Worm (Caenorhabditis elegans) whole organism, L4 larva: ENCODE measurements around the gene pgl-3.
A peak's percentile ranks its signal among the peaks of the same experiment; 100 is the strongest.

ENCODE experiments used
- R02D3.7 ChIP-seq: fragments of 150-350 bp; sonication (generic microtip); optimal IDR thresholded peaks from 3 replicates; lab custom pipeline; 2014; ENCODE audit warnings: missing biosample characterization, missing genetic modification characterization
- Y105C5A.15 ChIP-seq: fragments of 200-800 bp; sonication (Bioruptor generic); IDR thresholded peaks from 2 replicates; pipeline ENCODE4 v1.3.6; 2022; ENCODE audit warnings: missing genetic modification characterization, missing compliant biosample characterization
- Y48G9A.11 ChIP-seq: fragments of 200-800 bp; sonication (Bioruptor generic); IDR thresholded peaks from 2 replicates; pipeline ENCODE4 v1.3.6; 2022; ENCODE audit warnings: missing genetic modification reagents, missing genetic modification characterization, missing compliant biosample characterization
- aha-1 ChIP-seq: fragments of 150-350 bp; peaks from one replicate; lab custom pipeline; 2014; ENCODE audit warnings: missing biosample characterization, missing genetic modification characterization
- aly-2 ChIP-seq: sonication (generic microtip); optimal IDR thresholded peaks from 2 replicates; lab custom pipeline; 2018; ENCODE audit warnings: missing biosample characterization, missing genetic modification characterization
- arid-1 ChIP-seq: fragments of 200-800 bp; sonication (Bioruptor generic); conservative IDR thresholded peaks from 2 replicates; pipeline ENCODE4 v1.3.6; 2022; ENCODE audit warnings: missing genetic modification reagents, missing genetic modification characterization, missing compliant biosample characterization
- ceh-28 ChIP-seq: fragments of 150-350 bp; optimal IDR thresholded peaks from 2 replicates; lab custom pipeline; 2014; ENCODE audit warnings: missing biosample characterization, missing genetic modification reagents, missing genetic modification characterization
- ceh-44 ChIP-seq: fragments of 200-800 bp; sonication (Bioruptor generic); IDR thresholded peaks from 2 replicates; pipeline ENCODE4 v1.3.6; 2022; ENCODE audit warnings: missing genetic modification reagents, missing genetic modification characterization, missing compliant biosample characterization
- ceh-82 ChIP-seq: sonication (generic microtip); optimal IDR thresholded peaks from 2 replicates; lab custom pipeline; 2017; ENCODE audit warnings: missing biosample characterization, missing genetic modification characterization
- daf-12 ChIP-seq: fragments of 150-350 bp; optimal IDR thresholded peaks from 2 replicates; lab custom pipeline; 2014; ENCODE audit warnings: missing biosample characterization, missing genetic modification reagents, missing genetic modification characterization
- daf-16 ChIP-seq, 3 experiments: sonication (generic microtip); optimal IDR thresholded peaks; 2 replicates each; lab custom pipeline; 2016 to 2017; ENCODE audit warnings: missing genetic modification characterization in 3 of 3, missing genetic modification reagents in 3 of 3, mild to moderate bottlenecking in 2 of 3, missing compliant biosample characterization in 2 of 3, missing biosample characterization in 1 of 3, moderate library complexity in 1 of 3
- daf-19 ChIP-seq: fragments of 200-800 bp; sonication (Bioruptor generic); conservative IDR thresholded peaks from 2 replicates; pipeline ENCODE4 v1.3.6; 2022; ENCODE audit warnings: missing genetic modification characterization, missing compliant biosample characterization
- dmd-6 ChIP-seq: fragments of 200-800 bp; sonication (Bioruptor generic); IDR thresholded peaks from 2 replicates; pipeline ENCODE4 v1.3.6; 2022; ENCODE audit warnings: missing genetic modification reagents, missing genetic modification characterization, missing compliant biosample characterization
- dve-1 ChIP-seq: sonication (generic microtip); optimal IDR thresholded peaks from 2 replicates; lab custom pipeline; 2017; ENCODE audit warnings: antibody characterized with exemption, mild to moderate bottlenecking, missing genetic modification characterization, missing compliant biosample characterization; ENCODE audit not compliant: insufficient read depth
- fkh-10 ChIP-seq: fragments of 150-350 bp; optimal IDR thresholded peaks from 2 replicates; lab custom pipeline; 2014; ENCODE audit warnings: missing biosample characterization, missing genetic modification reagents, missing genetic modification characterization
- fos-1 ChIP-seq: fragments of 150-350 bp; optimal IDR thresholded peaks from 2 replicates; lab custom pipeline; 2014; ENCODE audit warnings: missing biosample characterization, missing genetic modification characterization
- hif-1 ChIP-seq, 2 experiments: sonication (generic microtip); optimal IDR thresholded peaks; 2 replicates each; lab custom pipeline; 2016 to 2017; ENCODE audit warnings: missing compliant biosample characterization in 2 of 2, missing genetic modification characterization in 2 of 2, missing genetic modification reagents in 2 of 2, missing genotype in 2 of 2, mild to moderate bottlenecking in 1 of 2
- hlh-11 ChIP-seq: fragments of 200-800 bp; sonication (Bioruptor generic); optimal IDR thresholded peaks from 2 replicates; lab custom pipeline; 2018; ENCODE audit warnings: mild to moderate bottlenecking, missing genetic modification characterization, missing compliant biosample characterization
- hlh-30 ChIP-seq: sonication (generic microtip); optimal IDR thresholded peaks from 2 replicates; lab custom pipeline; 2017; ENCODE audit warnings: antibody characterized with exemption, mild to moderate bottlenecking, missing genetic modification characterization, missing compliant biosample characterization; ENCODE audit not compliant: insufficient read depth
- hmg-1.1 ChIP-seq: fragments of 200-800 bp; sonication (Bioruptor generic); IDR thresholded peaks from 2 replicates; pipeline ENCODE4 v1.3.6; 2022; ENCODE audit warnings: missing genetic modification reagents, missing genetic modification characterization, missing compliant biosample characterization
- lin-1 ChIP-seq: fragments of 200-800 bp; sonication (Bioruptor generic); IDR thresholded peaks from 2 replicates; pipeline ENCODE4 v1.3.6; 2022; ENCODE audit warnings: missing genetic modification reagents, missing genetic modification characterization, missing compliant biosample characterization
- lin-29 ChIP-seq: fragments of 200-800 bp; sonication (Bioruptor generic); IDR thresholded peaks from 2 replicates; pipeline ENCODE4 v1.3.6; 2022; ENCODE audit warnings: missing genetic modification reagents, missing genetic modification characterization, missing compliant biosample characterization
- lin-38 ChIP-seq: fragments of 200-800 bp; sonication (Bioruptor generic); IDR thresholded peaks from 2 replicates; pipeline ENCODE4 v1.3.6; 2022; ENCODE audit warnings: missing genetic modification reagents, missing genetic modification characterization, missing compliant biosample characterization
- lin-39 ChIP-seq: fragments of 150-350 bp; optimal IDR thresholded peaks from 2 replicates; lab custom pipeline; 2014; ENCODE audit warnings: missing biosample characterization, missing genetic modification reagents, missing genetic modification characterization
- madf-9 ChIP-seq: fragments of 200-800 bp; sonication (Bioruptor generic); conservative IDR thresholded peaks from 2 replicates; pipeline ENCODE4 v1.3.6; 2022; ENCODE audit warnings: missing genetic modification reagents, missing genetic modification characterization, missing compliant biosample characterization
- mdl-1 ChIP-seq, 2 experiments: fragments of 150-350 bp in 1 of 2; sonication (generic microtip) in 1 of 2; optimal IDR thresholded peaks; 2 replicates each; lab custom pipeline; 2014 to 2017; ENCODE audit warnings: missing biosample characterization in 2 of 2, missing genetic modification characterization in 2 of 2
- mdt-29 ChIP-seq: fragments of 200-800 bp; sonication (Bioruptor generic); IDR thresholded peaks from 2 replicates; pipeline ENCODE4 v1.3.6; 2022; ENCODE audit warnings: missing genetic modification reagents, missing genetic modification characterization, missing compliant biosample characterization
- mep-1 ChIP-seq: fragments of 150-350 bp; sonication (generic microtip); optimal IDR thresholded peaks from 3 replicates; lab custom pipeline; 2014; ENCODE audit warnings: missing biosample characterization, missing genetic modification characterization
- mes-2 ChIP-seq: sonication (generic microtip); optimal IDR thresholded peaks from 2 replicates; lab custom pipeline; 2016; ENCODE audit warnings: missing genotype, mild to moderate bottlenecking, missing genetic modification characterization, missing compliant biosample characterization; ENCODE audit not compliant: poor library complexity, severe bottlenecking
- nhr-102 ChIP-seq: sonication (generic microtip); optimal IDR thresholded peaks from 2 replicates; lab custom pipeline; 2016; ENCODE audit warnings: mild to moderate bottlenecking, missing genetic modification characterization, moderate library complexity, missing compliant biosample characterization
- nhr-25 ChIP-seq: sonication (generic microtip); optimal IDR thresholded peaks from 2 replicates; lab custom pipeline; 2017; ENCODE audit warnings: missing genetic modification characterization, mild to moderate bottlenecking, missing compliant biosample characterization, antibody characterized with exemption, moderate library complexity, borderline replicate concordance; ENCODE audit not compliant: insufficient read depth
- nhr-28 ChIP-seq: fragments of 150-350 bp; optimal IDR thresholded peaks from 2 replicates; lab custom pipeline; 2014; ENCODE audit warnings: missing biosample characterization, missing genetic modification characterization
- nhr-41 ChIP-seq: fragments of 200-800 bp; sonication (Bioruptor generic); IDR thresholded peaks from 2 replicates; pipeline ENCODE4 v1.3.6; 2022; ENCODE audit warnings: missing genetic modification reagents, missing genetic modification characterization, missing compliant biosample characterization
- nhr-42 ChIP-seq: fragments of 200-800 bp; sonication (Bioruptor generic); IDR thresholded peaks from 2 replicates; pipeline ENCODE4 v1.3.6; 2022; ENCODE audit warnings: missing genetic modification characterization, missing compliant biosample characterization
- nhr-6 ChIP-seq: fragments of 150-350 bp; optimal IDR thresholded peaks from 2 replicates; lab custom pipeline; 2014; ENCODE audit warnings: missing biosample characterization, missing genetic modification characterization
- nhr-77 ChIP-seq: fragments of 150-350 bp; optimal IDR thresholded peaks from 2 replicates; lab custom pipeline; 2014; ENCODE audit warnings: missing biosample characterization, missing genetic modification characterization
- pha-4 ChIP-seq, 2 experiments: fragments of 150-350 bp in 1 of 2; fragments of 200-800 bp in 1 of 2; sonication (Bioruptor generic) in 1 of 2; IDR thresholded peaks in 1 of 2; optimal IDR thresholded peaks in 1 of 2; 2 replicates each; pipeline versions ENCODE4 v1.3.6 to Lab custom; 2014 to 2022; ENCODE audit warnings: missing genetic modification characterization in 2 of 2, missing genetic modification reagents in 2 of 2, missing biosample characterization in 1 of 2, missing compliant biosample characterization in 1 of 2
- pqm-1 ChIP-seq: sonication (generic microtip); optimal IDR thresholded peaks from 2 replicates; lab custom pipeline; 2017; ENCODE audit warnings: missing biosample characterization, missing genetic modification characterization
- snpc-1.2 ChIP-seq: fragments of 200-800 bp; sonication (Bioruptor generic); IDR thresholded peaks from 2 replicates; pipeline ENCODE4 v1.3.6; 2022; ENCODE audit warnings: missing genetic modification reagents, missing genetic modification characterization, missing compliant biosample characterization
- spr-3 ChIP-seq: fragments of 200-800 bp; sonication (Bioruptor generic); optimal IDR thresholded peaks from 2 replicates; lab custom pipeline; 2018; ENCODE audit warnings: mild to moderate bottlenecking, missing genetic modification characterization, missing compliant biosample characterization
- tag-97 ChIP-seq: fragments of 200-800 bp; sonication (Bioruptor generic); IDR thresholded peaks from 2 replicates; pipeline ENCODE4 v1.3.6; 2022; ENCODE audit warnings: missing genetic modification characterization, missing compliant biosample characterization
- unc-62 ChIP-seq, 3 experiments: fragments of 150-350 bp in 1 of 3; sonication (generic microtip); optimal IDR thresholded peaks in 2 of 3; peaks in 1 of 3; 1 replicate in 1 of 3; 2 replicates in 2 of 3; lab custom pipeline; 2014 to 2017; ENCODE audit warnings: missing biosample characterization in 3 of 3, missing genetic modification characterization in 3 of 3, missing genetic modification reagents in 3 of 3, missing genotype in 1 of 3
- zag-1 ChIP-seq: fragments of 150-350 bp; optimal IDR thresholded peaks from 2 replicates; lab custom pipeline; 2014; ENCODE audit warnings: missing biosample characterization, missing genetic modification characterization
- ztf-11 ChIP-seq: fragments of 150-350 bp; optimal IDR thresholded peaks from 2 replicates; lab custom pipeline; 2014; ENCODE audit warnings: missing biosample characterization, missing genetic modification characterization

Gene pgl-3

ce11 chrV:4734608-4735007 is 21.2 kb upstream of the pgl-3 start:
- TF ChIP-seq lin-39 (tag; lab: Kevin White, UChicago) = no peak
- peak; percentile 40; the same call in 1 of the 2 replicates for TF ChIP-seq lin-38 (GFP tag; lab: Robert Waterston, UW)
- no peak for TF ChIP-seq pqm-1 (tag; lab: Kevin White, UChicago)
- TF ChIP-seq mdt-29 (GFP tag; lab: Robert Waterston, UW) = no peak
- TF ChIP-seq daf-12 = no peak
- peak; percentile 31 for TF ChIP-seq aly-2 (tag; lab: Kevin White, UChicago)
- no peak for TF ChIP-seq R02D3.7 (tag; lab: Kevin White, UChicago)
- 0 out of 2 replicates have a peak, but pooled peaks have one; percentile 8 for TF ChIP-seq arid-1
- TF ChIP-seq nhr-6 (tag; lab: Kevin White, UChicago) = no peak
- TF ChIP-seq nhr-42 (GFP tag; lab: Robert Waterston, UW) = no peak
- TF ChIP-seq aha-1 (tag; lab: Kevin White, UChicago) = peak; percentile 96
- no peak for TF ChIP-seq daf-16 (GFP tag; optimal IDR thresholded peaks at IDR 0.05; lab: Kevin White, UChicago)
- TF ChIP-seq daf-16 (tag; optimal IDR thresholded peaks at IDR 0.05; lab: Kevin White, UChicago) = peak; percentile 1

DNA sequence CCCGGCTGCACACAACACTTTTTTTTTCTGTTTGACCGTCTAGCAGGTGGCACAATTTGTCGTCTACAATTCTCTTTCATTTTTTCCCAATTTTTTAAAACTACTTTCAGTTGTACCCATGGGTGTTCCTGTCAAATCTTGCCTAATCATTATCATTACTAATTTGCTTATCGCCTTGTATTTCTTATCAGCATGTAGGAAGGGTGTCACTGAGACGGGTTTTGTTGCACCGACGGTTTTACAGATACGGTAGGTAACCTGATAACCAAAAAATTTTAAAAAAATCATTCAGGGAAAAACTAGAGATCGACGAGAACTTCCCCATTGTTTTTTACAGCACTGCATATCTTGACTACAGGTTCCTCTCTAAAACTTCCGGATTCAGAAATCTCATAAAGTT is 18.1 kb upstream of the pgl-3 start, which contains the start of gene F39G3.2:
TSS of gene F39G3.2 (plus strand) at position 105 of the 400 bp plus-strand sequence.
- TF ChIP-seq snpc-1.2 (GFP tag; lab: Robert Waterston, UW) (no peak), nhr-28 (peak; percentile 72), mep-1 (no peak), dve-1 (peak; percentile 54), hlh-11 (tag; lab: Kevin White, UChicago) (peak; percentile 56), ceh-82 (tag; lab: Kevin White, UChicago) (no peak), daf-16 (GFP tag; optimal IDR thresholded peaks at IDR 0.05; lab: Kevin White, UChicago) (no peak), daf-16 (tag; optimal IDR thresholded peaks at IDR 0.05; lab: Kevin White, UChicago) (peak; percentile 37), nhr-77 (tag; lab: Kevin White, UChicago) (no peak), Y48G9A.11 (GFP tag; lab: Robert Waterston, UW) (no peak), madf-9 (no peak), lin-1 (GFP tag; lab: Robert Waterston, UW) (0 out of 2 replicates have a peak, but pooled peaks have one; percentile 12), dmd-6 (GFP tag; lab: Robert Waterston, UW) (peak; percentile 59), Y105C5A.15 (GFP tag; lab: Robert Waterston, UW) (no peak), unc-62 (GFP tag; optimal IDR thresholded peaks at IDR 0.05 in 1 of 2; lab: Kevin White, UChicago) (peak in 1 of 2 experiments; percentile 40), unc-62 (tag; optimal IDR thresholded peaks at IDR 0.05; lab: Kevin White, UChicago) (no peak), fos-1 (tag; lab: Kevin White, UChicago) (no peak), fkh-10 (GFP tag; lab: Kevin White, UChicago) (no peak), pqm-1 (tag; lab: Kevin White, UChicago) (peak; percentile 89), ceh-44 (no peak)

ce11 chrV:4742190-4742589 is 13.6 kb upstream of the pgl-3 start, which contains the start of gene ugt-61:
Gene ugt-61 (plus strand): TSS chrV:4742422.
- no peak for TF ChIP-seq hmg-1.1 (GFP tag; lab: Robert Waterston, UW)
- TF ChIP-seq lin-29 (GFP tag; lab: Robert Waterston, UW) = no peak
- TF ChIP-seq ztf-11 = no peak
- TF ChIP-seq ceh-28 (tag; lab: Kevin White, UChicago) = no peak
- TF ChIP-seq Y48G9A.11 (GFP tag; lab: Robert Waterston, UW) = no peak
- TF ChIP-seq Y105C5A.15 (GFP tag; lab: Robert Waterston, UW) = no peak
- TF ChIP-seq mes-2 (tag; lab: Kevin White, UChicago) = no peak
- TF ChIP-seq hlh-30 = no peak
- TF ChIP-seq nhr-25 (tag; lab: Kevin White, UChicago) = no peak
- no peak for TF ChIP-seq mdl-1 (tag; optimal IDR thresholded peaks at IDR 0.05; lab: Kevin White, UChicago)
- TF ChIP-seq nhr-41 (GFP tag; lab: Robert Waterston, UW) = no peak
- TF ChIP-seq hif-1 (tag; optimal IDR thresholded peaks at IDR 0.05; lab: Kevin White, UChicago) = no peak
- no peak for TF ChIP-seq daf-16 (GFP tag; optimal IDR thresholded peaks at IDR 0.05; lab: Kevin White, UChicago)
- TF ChIP-seq daf-16 (tag; optimal IDR thresholded peaks at IDR 0.05; lab: Kevin White, UChicago) = peak; percentile 48
- TF ChIP-seq nhr-102 (tag; lab: Kevin White, UChicago) = no peak
- TF ChIP-seq pha-4 (GFP tag; IDR thresholded peaks at IDR 0.05; lab: Robert Waterston, UW) = no peak
- peak; percentile 44 for TF ChIP-seq pha-4 (tag; optimal IDR thresholded peaks at IDR 0.05; lab: Kevin White, UChicago)
- TF ChIP-seq ceh-44 = no peak
- no peak for TF ChIP-seq nhr-77 (tag; lab: Kevin White, UChicago)
- TF ChIP-seq daf-12 = no peak
- TF ChIP-seq daf-19 (GFP tag; lab: Robert Waterston, UW) = no peak
- TF ChIP-seq pqm-1 (tag; lab: Kevin White, UChicago) = peak; percentile 49
- no peak for TF ChIP-seq zag-1
- peak; percentile 17 for TF ChIP-seq hlh-11 (tag; lab: Kevin White, UChicago)
- TF ChIP-seq spr-3 (GFP tag; lab: Kevin White, UChicago) = no peak
- no peak for TF ChIP-seq tag-97 (GFP tag; lab: Robert Waterston, UW)
